In the genomic region with DNA sequence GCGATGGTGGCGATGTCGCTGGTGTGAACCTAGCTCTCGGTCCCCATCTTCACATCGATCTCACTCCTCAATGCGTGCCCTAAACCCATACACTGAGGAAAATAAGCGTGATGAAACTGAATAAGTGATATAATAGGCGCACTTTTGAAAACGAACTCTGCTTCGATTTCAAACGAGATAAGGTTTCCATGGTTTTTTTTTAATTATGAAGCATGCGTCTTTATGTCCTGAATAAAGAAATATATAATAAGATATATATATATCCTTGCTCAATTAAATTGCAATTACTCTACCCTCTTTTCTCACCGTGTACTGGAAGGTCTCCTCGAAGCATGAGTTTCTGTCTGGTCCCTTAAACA, we compare ENCODE assay signal across 3 fruit fly cellular contexts.
TF ChIP-seq lines count a peak whose summit lies in the region.

No protein-coding gene starts in this region.

TF ChIP-seq in whole organism, embryonic, 481 proteins besides CTCF, POLR2A, EP300 and RAD21 (continued from another document and continues in another):
- TF ChIP-seq Kr (GFP tag; optimal IDR thresholded peaks at IDR 0.05; lab: Kevin White, UChicago) (peak; percentile 44), gfzf (GFP tag; optimal IDR thresholded peaks at IDR 0.05; lab: Kevin White, UChicago) (no peak), CG4424 (GFP tag; optimal IDR thresholded peaks at IDR 0.05; lab: Kevin White, UChicago) (peak; percentile 68), CG8388 (GFP tag; optimal IDR thresholded peaks at IDR 0.05; lab: Kevin White, UChicago) (peak; percentile 58), CG10147 (GFP tag; optimal IDR thresholded peaks at IDR 0.05; lab: Kevin White, UChicago) (peak; percentile 46), CG11504 (tag; optimal IDR thresholded peaks at IDR 0.05; lab: Kevin White, UChicago) (peak; percentile 65), luna (GFP tag; optimal IDR thresholded peaks at IDR 0.05; lab: Kevin White, UChicago) (no peak), ewg (GFP tag; optimal IDR thresholded peaks at IDR 0.05; lab: Kevin White, UChicago) (peak; percentile 2), CG13424 (tag; optimal IDR thresholded peaks at IDR 0.05; lab: Kevin White, UChicago) (peak; percentile 58), ac (GFP tag; optimal IDR thresholded peaks at IDR 0.05; lab: Kevin White, UChicago) (peak; percentile 72), ranshi (GFP tag; IDR thresholded peaks at IDR 0.05; lab: Robert Waterston, UW) (peak; percentile 42; the same call in 1 of the 2 replicates), CG4730 (GFP tag; IDR thresholded peaks at IDR 0.05; lab: Robert Waterston, UW) (0 out of 2 replicates have a peak, but pooled peaks have one; percentile 23), CG7556 (GFP tag; optimal IDR thresholded peaks at IDR 0.05; lab: Kevin White, UChicago) (peak; percentile 68), Hand (GFP tag; optimal IDR thresholded peaks at IDR 0.05; lab: Kevin White, UChicago) (no peak), BEAF-32 (GFP tag; optimal IDR thresholded peaks at IDR 0.05; lab: Kevin White, UChicago) (no peak), Ravus (GFP tag; IDR thresholded peaks at IDR 0.05; lab: Robert Waterston, UW) (no peak; the same call in 1 of the 2 replicates), otp (GFP tag; IDR thresholded peaks at IDR 0.05; lab: Robert Waterston, UW) (0 out of 3 replicates have a peak, but pooled peaks have one; percentile 59), CG7839 (tag; optimal IDR thresholded peaks at IDR 0.05; lab: Kevin White, UChicago) (peak; percentile 76), so (GFP tag; IDR thresholded peaks at IDR 0.05; lab: Robert Waterston, UW) (peak; percentile 55; the same call in 1 of the 3 replicates), dpn (GFP tag; optimal IDR thresholded peaks at IDR 0.05; lab: Kevin White, UChicago) (peak; percentile 10 to 22), CG7271 (tag; optimal IDR thresholded peaks at IDR 0.05; lab: Kevin White, UChicago) (no peak), NFAT (GFP tag; IDR thresholded peaks at IDR 0.05; lab: Robert Waterston, UW) (peak; percentile 28; the same call in 1 of the 2 replicates), CG12104 (GFP tag; optimal IDR thresholded peaks at IDR 0.05; lab: Kevin White, UChicago) (peak; percentile 41), PHDP (tag; optimal IDR thresholded peaks at IDR 0.05; lab: Kevin White, UChicago) (peak; percentile 65), pzg (GFP tag; optimal IDR thresholded peaks at IDR 0.05; lab: Kevin White, UChicago) (no peak), Mes4 (GFP tag; optimal IDR thresholded peaks at IDR 0.05; lab: Kevin White, UChicago) (no peak), trem (tag; optimal IDR thresholded peaks at IDR 0.05; lab: Kevin White, UChicago) (peak; percentile 68), Gsc (GFP tag; IDR thresholded peaks at IDR 0.05; lab: Robert Waterston, UW) (no peak), kay (GFP tag; optimal IDR thresholded peaks at IDR 0.05; lab: Kevin White, UChicago) (peak; percentile 30), CG31388 (GFP tag; optimal IDR thresholded peaks at IDR 0.05; lab: Kevin White, UChicago) (no peak), lmd (GFP tag; IDR thresholded peaks at IDR 0.05; lab: Robert Waterston, UW) (peak; percentile 57), Ets97D (GFP tag; optimal IDR thresholded peaks at IDR 0.05; lab: Kevin White, UChicago) (no peak), CG30431 (GFP tag; optimal IDR thresholded peaks at IDR 0.05; lab: Kevin White, UChicago) (peak; percentile 62), zfh1 (GFP tag; IDR thresholded peaks at IDR 0.05; lab: Robert Waterston, UW) (peak; percentile 81), Chrac-16 (GFP tag; optimal IDR thresholded peaks at IDR 0.05; lab: Kevin White, UChicago) (peak; percentile 63), nom (GFP tag; optimal IDR thresholded peaks at IDR 0.05; lab: Kevin White, UChicago) (peak; percentile 85), CG6765 (GFP tag; optimal IDR thresholded peaks at IDR 0.05; lab: Kevin White, UChicago) (peak; percentile 43), CG8089 (GFP tag; optimal IDR thresholded peaks at IDR 0.05; lab: Kevin White, UChicago) (no peak), HmgZ (tag; optimal IDR thresholded peaks at IDR 0.05; lab: Kevin White, UChicago) (no peak), Pdp1 (GFP tag; optimal IDR thresholded peaks at IDR 0.05; lab: Kevin White, UChicago) (peak in 1 of 2 experiments; percentile 35), GATAe (GFP tag; conservative IDR thresholded peaks at IDR 0.05; lab: Robert Waterston, UW) (no peak)

TF ChIP-seq in whole organism, prepupa, 60 proteins besides CTCF, POLR2A, EP300 and RAD21 (continued from another document):
- TF ChIP-seq fd59A (GFP tag; optimal IDR thresholded peaks at IDR 0.05; lab: Kevin White, UChicago) (peak; percentile 90), Sox14 (GFP tag; optimal IDR thresholded peaks at IDR 0.05; lab: Kevin White, UChicago) (peak; percentile 77), esn (GFP tag; optimal IDR thresholded peaks at IDR 0.05; lab: Kevin White, UChicago) (peak; percentile 78), CG9139 (GFP tag; optimal IDR thresholded peaks at IDR 0.05; lab: Kevin White, UChicago) (peak; percentile 89), CG1621 (tag; optimal IDR thresholded peaks at IDR 0.05; lab: Kevin White, UChicago) (peak; percentile 79), CG11294 (GFP tag; IDR thresholded peaks at IDR 0.05; lab: Robert Waterston, UW) (0 out of 2 replicates have a peak, but pooled peaks have one; percentile 19), CG6792 (GFP tag; optimal IDR thresholded peaks at IDR 0.05; lab: Kevin White, UChicago) (peak; percentile 80), dsx (GFP tag; optimal IDR thresholded peaks at IDR 0.05; lab: Kevin White, UChicago; ENCODE audit: poor library complexity, severe bottlenecking) (peak; percentile 86), CG8119 (GFP tag; IDR thresholded peaks at IDR 0.05; lab: Robert Waterston, UW) (peak; percentile 69), Eip75B (GFP tag; optimal IDR thresholded peaks at IDR 0.05; lab: Kevin White, UChicago) (peak; percentile 79), Ets96B (tag; optimal IDR thresholded peaks at IDR 0.05; lab: Kevin White, UChicago) (peak; percentile 89), Gug (GFP tag; IDR thresholded peaks at IDR 0.05; lab: Robert Waterston, UW) (no peak), Blimp-1 (GFP tag; optimal IDR thresholded peaks at IDR 0.05; lab: Kevin White, UChicago) (peak; percentile 58), CG16779 (tag; optimal IDR thresholded peaks at IDR 0.05; lab: Kevin White, UChicago) (peak; percentile 77), Eip78C (GFP tag; lab: Kevin White, UChicago) (peak; percentile 95), CG10669 (GFP tag; optimal IDR thresholded peaks at IDR 0.05; lab: Kevin White, UChicago) (peak; percentile 88), Lpt (GFP tag; optimal IDR thresholded peaks at IDR 0.05; lab: Kevin White, UChicago) (peak; percentile 59), net (GFP tag; optimal IDR thresholded peaks at IDR 0.05; lab: Kevin White, UChicago) (peak; percentile 75), CG10631 (GFP tag; optimal IDR thresholded peaks at IDR 0.05; lab: Kevin White, UChicago) (peak; percentile 92), CG6854 (GFP tag; optimal IDR thresholded peaks at IDR 0.05; lab: Kevin White, UChicago) (peak; percentile 45), CG15336 (GFP tag; IDR thresholded peaks at IDR 0.05; lab: Robert Waterston, UW) (peak; percentile 73), CG8632 (GFP tag; optimal IDR thresholded peaks at IDR 0.05; lab: Kevin White, UChicago) (peak; percentile 81), CG3919 (GFP tag; optimal IDR thresholded peaks at IDR 0.05; lab: Kevin White, UChicago) (peak; percentile 90), Sox15 (GFP tag; optimal IDR thresholded peaks at IDR 0.05; lab: Kevin White, UChicago) (peak; percentile 60), CG6276 (GFP tag; optimal IDR thresholded peaks at IDR 0.05; lab: Kevin White, UChicago) (peak; percentile 60), CG6808 (GFP tag; optimal IDR thresholded peaks at IDR 0.05; lab: Kevin White, UChicago) (peak; percentile 93), Hr38 (GFP tag; optimal IDR thresholded peaks at IDR 0.05; lab: Kevin White, UChicago) (no peak), vri (GFP tag; optimal IDR thresholded peaks at IDR 0.05; lab: Kevin White, UChicago) (peak; percentile 72), achi (GFP tag; optimal IDR thresholded peaks at IDR 0.05; lab: Kevin White, UChicago) (peak; percentile 89), eg (GFP tag; IDR thresholded peaks at IDR 0.05; lab: Robert Waterston, UW) (peak; percentile 69), Smox (GFP tag; optimal IDR thresholded peaks at IDR 0.05; lab: Kevin White, UChicago) (peak; percentile 71), lz (GFP tag; optimal IDR thresholded peaks at IDR 0.05; lab: Kevin White, UChicago) (peak; percentile 70), Ets21C (GFP tag; optimal IDR thresholded peaks at IDR 0.05; lab: Kevin White, UChicago) (peak; percentile 41), acj6 (GFP tag; optimal IDR thresholded peaks at IDR 0.05; lab: Kevin White, UChicago) (peak; percentile 89), Sox102F (GFP tag; optimal IDR thresholded peaks at IDR 0.05; lab: Kevin White, UChicago) (peak; percentile 81), CG34406 (GFP tag; optimal IDR thresholded peaks at IDR 0.05; lab: Kevin White, UChicago) (peak; percentile 83), CG7368 (GFP tag; optimal IDR thresholded peaks at IDR 0.05; lab: Kevin White, UChicago) (peak; percentile 62), ss (GFP tag; optimal IDR thresholded peaks at IDR 0.05; lab: Kevin White, UChicago) (peak; percentile 91 to 93)

TF ChIP-seq in whole organism, wandering third instar larva, 38 proteins besides CTCF, POLR2A, EP300 and RAD21 (continued from another document):
- TF ChIP-seq lola (GFP tag; optimal IDR thresholded peaks at IDR 0.05; lab: Kevin White, UChicago) (no peak), jim (GFP tag; optimal IDR thresholded peaks at IDR 0.05; lab: Kevin White, UChicago) (no peak), ey (GFP tag; optimal IDR thresholded peaks at IDR 0.05; lab: Kevin White, UChicago) (peak; percentile 75), fru (GFP tag; optimal IDR thresholded peaks at IDR 0.05; lab: Kevin White, UChicago) (peak; percentile 80), tai (GFP tag; optimal IDR thresholded peaks at IDR 0.05; lab: Kevin White, UChicago) (no peak), Vsx2 (GFP tag; optimal IDR thresholded peaks at IDR 0.05; lab: Kevin White, UChicago; ENCODE audit: partially characterized antibody) (no peak), Hr78 (GFP tag; optimal IDR thresholded peaks at IDR 0.05; lab: Kevin White, UChicago) (no peak), rgr (GFP tag; optimal IDR thresholded peaks at IDR 0.05; lab: Kevin White, UChicago) (peak; percentile 89), Dfd (GFP tag; optimal IDR thresholded peaks at IDR 0.05; lab: Kevin White, UChicago) (no peak), OdsH (GFP tag; optimal IDR thresholded peaks at IDR 0.05; lab: Kevin White, UChicago) (peak; percentile 87)
